Fruit fly (Drosophila melanogaster) whole organism, embryonic: ENCODE results near the gene CG4338.

Experiments used
- Atf3 ChIP-seq: fragments of 200-800 bp; sonication (Bioruptor generic); optimal IDR thresholded peaks from 3 replicates; lab custom pipeline; 2016; ENCODE audit warnings: missing biosample characterization, missing genetic modification characterization
- Bgb ChIP-seq: fragments of 200-800 bp; sonication (Bioruptor generic); IDR thresholded peaks from 2 replicates; pipeline ENCODE4 v1.3.6; 2022; ENCODE audit warnings: missing biosample characterization, missing genetic modification characterization; ENCODE audit not compliant: partially characterized antibody
- CG12299 ChIP-seq: fragments of 200-800 bp; sonication (Bioruptor generic); optimal IDR thresholded peaks from 2 replicates; lab custom pipeline; 2018; ENCODE audit warnings: missing biosample characterization, mild to moderate bottlenecking, missing genetic modification characterization
- CG1602 ChIP-seq: fragments of 200-800 bp; sonication (Bioruptor generic); optimal IDR thresholded peaks from 3 replicates; lab custom pipeline; 2016; ENCODE audit warnings: missing biosample characterization, missing genetic modification characterization
- CG17912 ChIP-seq: fragments of 200-800 bp; sonication (Bioruptor generic); optimal IDR thresholded peaks from 2 replicates; lab custom pipeline; 2018; ENCODE audit warnings: missing biosample characterization, mild to moderate bottlenecking, missing genetic modification characterization
- CG1792 ChIP-seq: fragments of 200-800 bp; sonication (Bioruptor generic); optimal IDR thresholded peaks from 2 replicates; lab custom pipeline; 2016; ENCODE audit warnings: missing biosample characterization, missing genetic modification characterization
- CG2129 ChIP-seq: fragments of 200-800 bp; sonication (Bioruptor generic); IDR thresholded peaks from 2 replicates; pipeline ENCODE4 v1.3.6; 2022; ENCODE audit warnings: missing biosample characterization, missing genetic modification characterization; ENCODE audit not compliant: partially characterized antibody
- CG3838 ChIP-seq: fragments of 200-800 bp; sonication (Bioruptor generic); optimal IDR thresholded peaks from 3 replicates; lab custom pipeline; 2016; ENCODE audit warnings: missing biosample characterization, missing genetic modification characterization
- CG42726 ChIP-seq: fragments of 200-800 bp; sonication (Bioruptor generic); IDR thresholded peaks from 2 replicates; pipeline ENCODE4 v1.3.6; 2022; ENCODE audit warnings: missing biosample characterization, missing genetic modification characterization; ENCODE audit not compliant: partially characterized antibody
- CG4617 ChIP-seq: fragments of 200-800 bp; sonication (Bioruptor generic); optimal IDR thresholded peaks from 3 replicates; lab custom pipeline; 2016; ENCODE audit warnings: missing biosample characterization, missing genetic modification characterization, borderline replicate concordance
- CG4730 ChIP-seq: fragments of 200-800 bp; sonication (Bioruptor generic); IDR thresholded peaks from 2 replicates; pipeline ENCODE4 v1.3.6; 2022; ENCODE audit warnings: missing biosample characterization, missing genetic modification characterization
- CG7556 ChIP-seq: fragments of 200-800 bp; sonication (Bioruptor generic); optimal IDR thresholded peaks from 2 replicates; lab custom pipeline; 2017; ENCODE audit warnings: missing biosample characterization, mild to moderate bottlenecking, missing genetic modification characterization
- CG7745 ChIP-seq: fragments of 200-800 bp; sonication (Bioruptor generic); optimal IDR thresholded peaks from 2 replicates; lab custom pipeline; 2018; ENCODE audit warnings: missing biosample characterization, mild to moderate bottlenecking, missing genetic modification characterization, moderate library complexity
- CG8089 ChIP-seq: fragments of 200-800 bp; sonication (Bioruptor generic); optimal IDR thresholded peaks from 3 replicates; lab custom pipeline; 2016; ENCODE audit warnings: missing biosample characterization, missing genetic modification characterization
- CG8281 ChIP-seq: fragments of 200-800 bp; sonication (Bioruptor generic); optimal IDR thresholded peaks from 2 replicates; lab custom pipeline; 2018; ENCODE audit warnings: missing biosample characterization, mild to moderate bottlenecking, missing genetic modification characterization, moderate library complexity
- CG8388 ChIP-seq: fragments of 200-800 bp; sonication (Bioruptor generic); optimal IDR thresholded peaks from 2 replicates; lab custom pipeline; 2019; ENCODE audit warnings: missing biosample characterization, mild to moderate bottlenecking, missing genetic modification characterization, moderate library complexity
- CG8478 ChIP-seq: fragments of >200 bp; optimal IDR thresholded peaks from 2 replicates; lab custom pipeline; 2018
- CG8924 ChIP-seq: fragments of 200-800 bp; optimal IDR thresholded peaks from 3 replicates; lab custom pipeline; 2019; ENCODE audit warnings: missing biosample characterization, mild to moderate bottlenecking, missing genetic modification characterization, moderate library complexity
- CG9727 ChIP-seq: fragments of 200-800 bp; sonication (Bioruptor generic); optimal IDR thresholded peaks from 3 replicates; lab custom pipeline; 2017; ENCODE audit warnings: missing biosample characterization, mild to moderate bottlenecking, missing genetic modification characterization
- CG9876 ChIP-seq: fragments of 200-800 bp; sonication (Bioruptor generic); optimal IDR thresholded peaks from 2 replicates; lab custom pipeline; 2016; ENCODE audit warnings: missing biosample characterization, missing genetic modification characterization
- Dip2 ChIP-seq: fragments of 200-800 bp; sonication (Bioruptor generic); IDR thresholded peaks from 2 replicates; pipeline ENCODE4 v1.3.6; 2022; ENCODE audit warnings: missing biosample characterization, missing genetic modification characterization
- GATAe ChIP-seq: fragments of 200-800 bp; sonication (Bioruptor generic); conservative IDR thresholded peaks from 2 replicates; pipeline ENCODE4 v1.3.6; 2022; ENCODE audit warnings: missing biosample characterization, missing genetic modification characterization
- Mes4 ChIP-seq: fragments of 200-800 bp; sonication (Bioruptor generic); optimal IDR thresholded peaks from 2 replicates; lab custom pipeline; 2016; ENCODE audit warnings: missing biosample characterization, missing genetic modification characterization
- Poxn ChIP-seq: fragments of 200-800 bp; sonication (Bioruptor generic); IDR thresholded peaks from 2 replicates; pipeline ENCODE4 v1.3.6; 2022; ENCODE audit warnings: missing biosample characterization, missing genetic modification characterization
- Rfx ChIP-seq: fragments of 200-800 bp; sonication (Bioruptor generic); IDR thresholded peaks from 2 replicates; pipeline ENCODE4 v1.3.6; 2022; ENCODE audit warnings: missing biosample characterization, missing genetic modification characterization
- Spps ChIP-seq: fragments of 200-800 bp; sonication (Bioruptor generic); optimal IDR thresholded peaks from 2 replicates; lab custom pipeline; 2018; ENCODE audit warnings: missing biosample characterization, mild to moderate bottlenecking, missing genetic modification characterization
- Stat92E ChIP-seq, 3 experiments: fragments of >200 bp in 2 of 3; fragments of 200-800 bp in 1 of 3; sonication (Bioruptor generic) in 1 of 3; optimal IDR thresholded peaks; 2 replicates each; lab custom pipeline; 2017 to 2019; ENCODE audit warnings: missing biosample characterization in 3 of 3, missing genetic modification characterization in 3 of 3, mild to moderate bottlenecking in 1 of 3, moderate library complexity in 1 of 3
- aop ChIP-seq: fragments of 200-800 bp; sonication (Bioruptor generic); IDR thresholded peaks from 2 replicates; pipeline ENCODE4 v1.3.6; 2022; ENCODE audit warnings: missing biosample characterization, missing genetic modification characterization
- chn ChIP-seq: fragments of 200-800 bp; sonication (Bioruptor generic); optimal IDR thresholded peaks from 2 replicates; lab custom pipeline; 2016; ENCODE audit warnings: missing biosample characterization, missing genetic modification characterization
- corto ChIP-seq: fragments of 200-800 bp; sonication (Bioruptor generic); optimal IDR thresholded peaks from 2 replicates; lab custom pipeline; 2016; ENCODE audit warnings: missing biosample characterization, mild to moderate bottlenecking, missing genetic modification characterization, moderate library complexity
- crc ChIP-seq: fragments of 200-800 bp; sonication (Bioruptor generic); optimal IDR thresholded peaks from 2 replicates; lab custom pipeline; 2016; ENCODE audit warnings: missing biosample characterization, missing genetic modification characterization
- ems ChIP-seq: fragments of 200-800 bp; sonication (Bioruptor generic); optimal IDR thresholded peaks from 3 replicates; lab custom pipeline; 2016; ENCODE audit warnings: missing biosample characterization, missing genetic modification characterization
- fd102C ChIP-seq: fragments of 200-800 bp; sonication (Bioruptor generic); optimal IDR thresholded peaks from 2 replicates; lab custom pipeline; 2018; ENCODE audit warnings: missing biosample characterization, mild to moderate bottlenecking, missing genetic modification characterization, moderate library complexity
- fd64A ChIP-seq: fragments of 200-800 bp; sonication (Bioruptor generic); optimal IDR thresholded peaks from 3 replicates; lab custom pipeline; 2018; ENCODE audit warnings: missing biosample characterization, mild to moderate bottlenecking, missing genetic modification characterization
- ftz-f1 ChIP-seq: fragments of 200-800 bp; sonication (Bioruptor generic); optimal IDR thresholded peaks from 2 replicates; lab custom pipeline; 2016; ENCODE audit warnings: missing biosample characterization, missing genetic modification characterization
- gcm ChIP-seq: fragments of 200-800 bp; sonication (Bioruptor generic); optimal IDR thresholded peaks from 2 replicates; lab custom pipeline; 2019; ENCODE audit warnings: missing biosample characterization, mild to moderate bottlenecking, missing genetic modification characterization, moderate library complexity
- gsb ChIP-seq: fragments of 200-800 bp; sonication (Bioruptor generic); IDR thresholded peaks from 2 replicates; pipeline ENCODE4 v1.3.6; 2022; ENCODE audit warnings: missing biosample characterization, missing genetic modification characterization
- gsb-n ChIP-seq: fragments of 200-800 bp; sonication (Bioruptor generic); optimal IDR thresholded peaks from 3 replicates; lab custom pipeline; 2018; ENCODE audit warnings: missing biosample characterization, mild to moderate bottlenecking, missing genetic modification characterization
- her ChIP-seq: fragments of 200-800 bp; sonication (Bioruptor generic); optimal IDR thresholded peaks from 2 replicates; lab custom pipeline; 2016; ENCODE audit warnings: missing biosample characterization, missing genetic modification characterization
- hth ChIP-seq: fragments of >200 bp; optimal IDR thresholded peaks from 2 replicates; lab custom pipeline; 2017; ENCODE audit warnings: inconsistent platforms
- ind ChIP-seq: fragments of 200-800 bp; sonication (Bioruptor generic); optimal IDR thresholded peaks from 3 replicates; lab custom pipeline; 2016; ENCODE audit warnings: missing biosample characterization, missing genetic modification characterization
- otp ChIP-seq: fragments of 200-800 bp; sonication (Bioruptor generic); IDR thresholded peaks from 3 replicates; pipeline ENCODE4, ENCODE4 v1.3.6; 2022; ENCODE audit warnings: missing biosample characterization, missing genetic modification characterization
- row ChIP-seq: fragments of 200-800 bp; sonication (Bioruptor generic); IDR thresholded peaks from 3 replicates; pipeline ENCODE4 v1.3.6; 2022; ENCODE audit warnings: missing biosample characterization, missing genetic modification characterization
- salm ChIP-seq: fragments of 200-800 bp; sonication (Bioruptor generic); optimal IDR thresholded peaks from 2 replicates; lab custom pipeline; 2018; ENCODE audit warnings: missing biosample characterization, mild to moderate bottlenecking, missing genetic modification characterization
- sd ChIP-seq: fragments of 200-800 bp; sonication (Bioruptor generic); optimal IDR thresholded peaks from 3 replicates; lab custom pipeline; 2018; ENCODE audit warnings: missing biosample characterization, mild to moderate bottlenecking, missing genetic modification characterization, moderate library complexity
- sisA ChIP-seq: fragments of 200-800 bp; sonication (Bioruptor generic); IDR thresholded peaks from 2 replicates; pipeline ENCODE4 v1.3.6; 2022; ENCODE audit warnings: missing biosample characterization, missing genetic modification characterization
- stwl ChIP-seq: fragments of 200-800 bp; sonication (Bioruptor generic); optimal IDR thresholded peaks from 3 replicates; lab custom pipeline; 2018; ENCODE audit warnings: missing biosample characterization, mild to moderate bottlenecking, missing genetic modification characterization, moderate library complexity
- trh ChIP-seq: fragments of 200-800 bp; sonication (Bioruptor generic); optimal IDR thresholded peaks from 2 replicates; lab custom pipeline; 2016; ENCODE audit warnings: missing biosample characterization, missing genetic modification characterization
- unc-4 ChIP-seq: fragments of 200-800 bp; sonication (Bioruptor generic); IDR thresholded peaks from 2 replicates; pipeline ENCODE4 v1.3.6; 2022; ENCODE audit warnings: missing biosample characterization, missing genetic modification characterization; ENCODE audit not compliant: partially characterized antibody
- vfl ChIP-seq: fragments of 200-800 bp; sonication (Bioruptor generic); optimal IDR thresholded peaks from 2 replicates; lab custom pipeline; 2016; ENCODE audit warnings: missing biosample characterization, missing genetic modification characterization
- zen ChIP-seq: fragments of 200-800 bp; sonication (Bioruptor generic); optimal IDR thresholded peaks from 3 replicates; lab custom pipeline; 2018; ENCODE audit warnings: missing biosample characterization, mild to moderate bottlenecking, missing genetic modification characterization, moderate library complexity

CG4338 gene

DNA sequence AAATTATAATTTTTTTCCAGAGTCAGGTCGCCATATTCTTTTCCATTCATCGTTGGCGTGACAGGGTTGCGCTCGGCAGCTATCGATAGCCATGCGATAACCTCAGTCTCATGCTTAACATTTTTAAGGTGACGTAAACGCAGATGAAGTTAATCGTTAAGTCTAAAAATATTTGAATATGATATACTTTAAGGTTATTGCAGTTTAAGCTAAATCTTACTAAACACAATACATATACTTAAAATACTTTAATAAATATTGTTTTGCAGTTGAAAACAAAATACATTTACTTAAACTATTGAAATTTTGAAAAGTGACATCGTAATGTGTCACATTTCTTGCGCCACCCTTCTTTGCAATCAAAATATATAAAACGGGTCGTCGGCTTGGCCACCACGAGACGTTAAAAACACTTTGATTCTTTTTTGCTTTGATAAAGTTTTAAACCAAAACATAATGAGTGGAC is at the start of gene CG4338, which contains the start of gene Cp190 (continued):
- TF ChIP-seq zen (peak; percentile 98), trh (GFP tag; lab: Kevin White, UChicago) (peak; percentile 95), vfl (GFP tag; lab: Kevin White, UChicago) (peak; percentile 96), stwl (peak; percentile 87), Dip2 (peak; percentile 75), gcm (peak; percentile 99), Rfx (GFP tag; lab: Robert Waterston, UW) (peak; percentile 97), CG8388 (peak; percentile 98), CG9727 (peak; percentile 99), sisA (peak; percentile 96), Poxn (peak; percentile 89), her (GFP tag; lab: Kevin White, UChicago) (peak; percentile 52), sd (tag; lab: Kevin White, UChicago) (peak; percentile 94), Bgb (GFP tag; lab: Robert Waterston, UW) (peak; percentile 82), fd64A (GFP tag; lab: Kevin White, UChicago) (peak; percentile 85), row (GFP tag; lab: Robert Waterston, UW) (peak; percentile 98), CG17912 (peak; percentile 93), CG8478 (no peak), Atf3 (GFP tag; lab: Kevin White, UChicago) (peak; percentile 84), GATAe (GFP tag; lab: Robert Waterston, UW) (peak; percentile 80), CG42726 (peak; percentile 76), chn (GFP tag; lab: Kevin White, UChicago) (peak; percentile 95), CG2129 (GFP tag; lab: Robert Waterston, UW) (0 out of 2 replicates have a peak, but pooled peaks have one; percentile 29), CG12299 (tag; lab: Kevin White, UChicago) (peak; percentile 99), salm (tag; lab: Kevin White, UChicago) (peak; percentile 98), hth (lab: Kevin White, UChicago) (no peak), gsb-n (peak; percentile 98), CG9876 (GFP tag; lab: Kevin White, UChicago) (peak; percentile 66), corto (GFP tag; lab: Kevin White, UChicago) (no peak), gsb (GFP tag; lab: Robert Waterston, UW) (peak; percentile 92), Mes4 (peak; percentile 89), CG8924 (tag; lab: Kevin White, UChicago) (peak; percentile 99), Spps (peak; percentile 97), unc-4 (GFP tag; lab: Robert Waterston, UW) (peak; percentile 83), otp (peak; percentile 91), CG3838 (GFP tag; lab: Kevin White, UChicago) (peak; percentile 93), CG1602 (GFP tag; lab: Kevin White, UChicago) (peak; percentile 98), ind (peak; percentile 98), CG1792 (GFP tag; lab: Kevin White, UChicago) (peak; percentile 84), ftz-f1 (GFP tag; lab: Kevin White, UChicago) (peak; percentile 63), fd102C (peak; percentile 84), CG7745 (tag; lab: Kevin White, UChicago) (peak; percentile 80), Stat92E (GFP tag; optimal IDR thresholded peaks at IDR 0.05; lab: Kevin White, UChicago) (peak in 1 of 3 experiments; percentile 95), CG8089 (GFP tag; lab: Kevin White, UChicago) (peak; percentile 83), CG7556 (GFP tag; lab: Kevin White, UChicago) (peak; percentile 98), aop (no peak), CG8281 (tag; lab: Kevin White, UChicago) (peak; percentile 93), CG4617 (GFP tag; lab: Kevin White, UChicago) (peak; percentile 98), CG4730 (no peak; the same call in none of the 2 replicates), crc (GFP tag; lab: Kevin White, UChicago) (peak; percentile 72), ems (GFP tag; lab: Kevin White, UChicago) (peak; percentile 92)
